Worm (Caenorhabditis elegans) whole organism, L1 larva: ENCODE data around the gene dhs-23.

Experiments
- C16A3.4 ChIP-seq: fragments of 150-350 bp; optimal IDR thresholded peaks from 2 replicates; lab custom pipeline; 2014; ENCODE audit warnings: missing biosample characterization, missing genetic modification characterization
- F16B12.6 ChIP-seq: fragments of 150-350 bp; optimal IDR thresholded peaks from 2 replicates; lab custom pipeline; 2014; ENCODE audit warnings: missing biosample characterization, missing genetic modification characterization
- Y116A8C.19 ChIP-seq: sonication (generic microtip); optimal IDR thresholded peaks from 2 replicates; lab custom pipeline; 2016; ENCODE audit warnings: missing compliant biosample characterization, missing genetic modification characterization, borderline replicate concordance
- aha-1 ChIP-seq: fragments of 150-350 bp; optimal IDR thresholded peaks from 2 replicates; lab custom pipeline; 2014; ENCODE audit warnings: missing biosample characterization, missing genetic modification characterization
- aly-2 ChIP-seq: fragments of 150-350 bp; optimal IDR thresholded peaks from 2 replicates; lab custom pipeline; 2014; ENCODE audit warnings: missing biosample characterization, missing genetic modification characterization
- ceh-63 ChIP-seq: fragments of 200-800 bp; sonication (Bioruptor generic); optimal IDR thresholded peaks from 2 replicates; lab custom pipeline; 2018; ENCODE audit warnings: mild to moderate bottlenecking, missing genetic modification characterization, missing compliant biosample characterization
- ceh-8 ChIP-seq: fragments of 200-800 bp; sonication (Bioruptor generic); optimal IDR thresholded peaks from 2 replicates; lab custom pipeline; 2018; ENCODE audit warnings: mild to moderate bottlenecking, missing genetic modification characterization, moderate library complexity, missing compliant biosample characterization
- ceh-90 ChIP-seq: sonication (generic microtip); optimal IDR thresholded peaks from 2 replicates; lab custom pipeline; 2016; ENCODE audit warnings: missing genetic modification characterization, missing compliant biosample characterization
- ces-1 ChIP-seq: fragments of 150-350 bp; optimal IDR thresholded peaks from 2 replicates; lab custom pipeline; 2014; ENCODE audit warnings: missing biosample characterization, missing genetic modification reagents, missing genetic modification characterization
- dpl-1 ChIP-seq, 3 experiments: fragments of 150-350 bp in 2 of 3; sonication (generic microtip) in 1 of 3; optimal IDR thresholded peaks; 2 replicates each; lab custom pipeline; 2014 to 2017; ENCODE audit warnings: missing biosample characterization in 3 of 3, missing genetic modification characterization in 3 of 3, missing genetic modification reagents in 3 of 3
- dsc-1 ChIP-seq: sonication (generic microtip); optimal IDR thresholded peaks from 2 replicates; lab custom pipeline; 2016; ENCODE audit warnings: mild to moderate bottlenecking, missing genetic modification characterization, missing compliant biosample characterization
- efl-1 ChIP-seq, 4 experiments: fragments of 150-350 bp; optimal IDR thresholded peaks in 3 of 4; peaks in 1 of 4; 1 replicate in 1 of 4; 2 replicates in 3 of 4; lab custom pipeline; 2014; ENCODE audit warnings: missing biosample characterization in 2 of 4, missing genetic modification characterization in 2 of 4, missing genetic modification reagents in 2 of 4
- egl-13 ChIP-seq: sonication (generic microtip); optimal IDR thresholded peaks from 2 replicates; lab custom pipeline; 2016; ENCODE audit warnings: missing genotype, missing genetic modification reagents, missing genetic modification characterization, missing compliant biosample characterization
- egl-27 ChIP-seq, 2 experiments: fragments of 150-350 bp in 1 of 2; sonication (generic microtip); optimal IDR thresholded peaks; 3 replicates each; lab custom pipeline; 2017 to 2018; ENCODE audit warnings: missing biosample characterization in 2 of 2, missing genetic modification characterization in 2 of 2, missing genetic modification reagents in 2 of 2
- ets-5 ChIP-seq: fragments of 200-800 bp; sonication (Bioruptor generic); IDR thresholded peaks from 2 replicates; pipeline ENCODE4 v1.3.6; 2022; ENCODE audit warnings: missing genetic modification characterization, missing compliant biosample characterization
- fkh-10 ChIP-seq: sonication (generic microtip); optimal IDR thresholded peaks from 2 replicates; lab custom pipeline; 2017; ENCODE audit warnings: missing biosample characterization, missing genetic modification reagents, missing genetic modification characterization
- fkh-4 ChIP-seq: sonication (generic microtip); optimal IDR thresholded peaks from 2 replicates; lab custom pipeline; 2016; ENCODE audit warnings: missing compliant biosample characterization, missing genetic modification characterization, borderline replicate concordance
- grh-1 ChIP-seq: fragments of 200-800 bp; sonication (Bioruptor generic); IDR thresholded peaks from 2 replicates; pipeline ENCODE4 v1.3.6; 2022; ENCODE audit warnings: missing genetic modification reagents, missing genetic modification characterization, missing compliant biosample characterization
- hlh-17 ChIP-seq: fragments of 200-800 bp; sonication (Bioruptor generic); optimal IDR thresholded peaks from 2 replicates; lab custom pipeline; 2018; ENCODE audit warnings: missing genetic modification characterization, mild to moderate bottlenecking, missing compliant biosample characterization, moderate library complexity, borderline replicate concordance
- hlh-4 ChIP-seq: sonication (generic microtip); optimal IDR thresholded peaks from 2 replicates; lab custom pipeline; 2016; ENCODE audit warnings: mild to moderate bottlenecking, missing genetic modification characterization, missing compliant biosample characterization
- irx-1 ChIP-seq: sonication (generic microtip); optimal IDR thresholded peaks from 2 replicates; lab custom pipeline; 2016; ENCODE audit warnings: missing genetic modification characterization, missing compliant biosample characterization
- isw-1 ChIP-seq: fragments of 200-800 bp; sonication (Bioruptor generic); IDR thresholded peaks from 2 replicates; pipeline ENCODE4 v1.3.6; 2022; ENCODE audit warnings: missing genetic modification characterization, missing compliant biosample characterization
- jun-1 ChIP-seq: fragments of 150-350 bp; optimal IDR thresholded peaks from 2 replicates; lab custom pipeline; 2014; ENCODE audit warnings: missing biosample characterization, missing genetic modification reagents, missing genetic modification characterization
- lin-35 ChIP-seq, 2 experiments: fragments of 150-350 bp; optimal IDR thresholded peaks; 2 replicates each; lab custom pipeline; 2014; ENCODE audit warnings: missing biosample characterization in 2 of 2, missing genetic modification characterization in 2 of 2, missing genetic modification reagents in 2 of 2
- lin-39 ChIP-seq: fragments of 150-350 bp; optimal IDR thresholded peaks from 2 replicates; lab custom pipeline; 2014; ENCODE audit warnings: missing biosample characterization, missing genetic modification reagents, missing genetic modification characterization
- lsy-2 ChIP-seq, 2 experiments: fragments of 150-350 bp; optimal IDR thresholded peaks; 2 replicates each; lab custom pipeline; 2014; ENCODE audit warnings: missing biosample characterization in 2 of 2, missing genetic modification characterization in 2 of 2
- mdl-1 ChIP-seq, 2 experiments: fragments of 150-350 bp; optimal IDR thresholded peaks; 2 replicates each; lab custom pipeline; 2014 to 2017; ENCODE audit warnings: missing biosample characterization in 2 of 2, missing genetic modification characterization in 2 of 2, inconsistent platforms in 1 of 2
- nhr-12 ChIP-seq: sonication (generic microtip); optimal IDR thresholded peaks from 2 replicates; lab custom pipeline; 2017; ENCODE audit warnings: missing biosample characterization, missing genetic modification characterization
- nhr-20 ChIP-seq: sonication (generic microtip); optimal IDR thresholded peaks from 2 replicates; lab custom pipeline; 2016; ENCODE audit warnings: mild to moderate bottlenecking, missing genetic modification characterization, missing compliant biosample characterization
- nhr-47 ChIP-seq: sonication (generic microtip); optimal IDR thresholded peaks from 2 replicates; lab custom pipeline; 2016; ENCODE audit warnings: mild to moderate bottlenecking, missing genetic modification characterization, moderate library complexity, missing compliant biosample characterization
- nhr-71 ChIP-seq: sonication (generic microtip); optimal IDR thresholded peaks from 2 replicates; lab custom pipeline; 2016; ENCODE audit warnings: mild to moderate bottlenecking, missing genetic modification characterization, moderate library complexity, missing compliant biosample characterization
- nhr-77 ChIP-seq: fragments of 150-350 bp; optimal IDR thresholded peaks from 2 replicates; lab custom pipeline; 2014; ENCODE audit warnings: missing biosample characterization, missing genetic modification characterization
- pqm-1 ChIP-seq: sonication (generic microtip); optimal IDR thresholded peaks from 3 replicates; lab custom pipeline; 2017; ENCODE audit warnings: missing biosample characterization, missing genetic modification characterization
- snu-23 ChIP-seq: sonication (generic microtip); optimal IDR thresholded peaks from 2 replicates; lab custom pipeline; 2016; ENCODE audit warnings: missing genetic modification characterization, missing compliant biosample characterization
- sox-4 ChIP-seq: sonication (generic microtip); optimal IDR thresholded peaks from 2 replicates; lab custom pipeline; 2016; ENCODE audit warnings: missing genetic modification characterization, missing compliant biosample characterization
- sup-37 ChIP-seq: fragments of 200-800 bp; sonication (Bioruptor generic); optimal IDR thresholded peaks from 2 replicates; lab custom pipeline; 2018; ENCODE audit warnings: mild to moderate bottlenecking, missing genetic modification characterization, missing compliant biosample characterization
- unc-130 ChIP-seq: fragments of 150-350 bp; optimal IDR thresholded peaks from 2 replicates; lab custom pipeline; 2017; ENCODE audit warnings: missing biosample characterization, missing genetic modification characterization, inconsistent platforms
- unc-62 ChIP-seq: fragments of 150-350 bp; optimal IDR thresholded peaks from 2 replicates; lab custom pipeline; 2014; ENCODE audit warnings: missing biosample characterization, missing genetic modification reagents, missing genetic modification characterization
- vab-15 ChIP-seq: sonication (generic microtip); optimal IDR thresholded peaks from 2 replicates; lab custom pipeline; 2017; ENCODE audit warnings: missing genotype, mild to moderate bottlenecking, missing genetic modification characterization, missing compliant biosample characterization
- xbp-1 ChIP-seq: sonication (generic microtip); optimal IDR thresholded peaks from 2 replicates; lab custom pipeline; 2016; ENCODE audit warnings: missing genetic modification characterization, missing compliant biosample characterization

The dhs-23 gene

ce11 chrV:15384733-15385132, 3.7 kb downstream of the dhs-23 start, which contains the start of gene str-102:
str-102 (plus strand) TSS chrV:15385033.
- TF ChIP-seq ceh-8 (GFP tag; lab: Kevin White, UChicago), result peak; percentile 72
- TF ChIP-seq nhr-20 (tag; lab: Kevin White, UChicago), result no peak

- TF ChIP-seq nhr-47, result peak; percentile 8
- TF ChIP-seq efl-1 (optimal IDR thresholded peaks at IDR 0.05; lab: Kevin White, UChicago), result peak; percentile 35 to 73
- peak; percentile 46 to 72 for TF ChIP-seq efl-1 (GFP tag; optimal IDR thresholded peaks at IDR 0.05 in 1 of 2; lab: Kevin White, UChicago)
- TF ChIP-seq F16B12.6 (tag; lab: Kevin White, UChicago), result peak; percentile 49
- no peak for TF ChIP-seq lin-39 (tag; lab: Kevin White, UChicago)
- no peak for TF ChIP-seq vab-15
- peak in 2 of 3 experiments; percentile 16 to 52 for TF ChIP-seq dpl-1 (GFP tag; optimal IDR thresholded peaks at IDR 0.05; lab: Kevin White, UChicago)
- no peak for TF ChIP-seq Y116A8C.19 (tag; lab: Kevin White, UChicago)
- TF ChIP-seq snu-23, result peak; percentile 23
- 0 out of 2 replicates have a peak, but pooled peaks have one; percentile 16 for TF ChIP-seq isw-1 (GFP tag; lab: Robert Waterston, UW)
- peak; percentile 11 for TF ChIP-seq nhr-71
- TF ChIP-seq fkh-10 (GFP tag; lab: Kevin White, UChicago), result no peak
- peak; percentile 57 for TF ChIP-seq grh-1 (GFP tag; lab: Robert Waterston, UW)
- TF ChIP-seq nhr-12 (tag; lab: Kevin White, UChicago), result no peak
These were observed 7.9 kb downstream of the dhs-23 start, which contains the start of gene srh-170 for ce11 chrV:15388820-15389384. srh-170 (minus strand) TSS chrV:15388870.

- TF ChIP-seq egl-27 (tag; optimal IDR thresholded peaks at IDR 0.05; lab: Kevin White, UChicago), result no peak
- TF ChIP-seq unc-62 (GFP tag; lab: Kevin White, UChicago), result no peak
- no peak for TF ChIP-seq sup-37 (GFP tag; lab: Kevin White, UChicago)
- TF ChIP-seq aha-1 (tag; lab: Kevin White, UChicago), result no peak
- no peak for TF ChIP-seq jun-1 (tag; lab: Kevin White, UChicago)
These were observed 11.0 kb downstream of the dhs-23 start for ce11 chrV:15392064-15392463.

ce11 chrV:15394906-15395305, 13.9 kb downstream of the dhs-23 start, which contains the start of gene T06E6.1:
T06E6.1 (minus strand) TSS chrV:15394961.
- TF ChIP-seq lsy-2 (tag; optimal IDR thresholded peaks at IDR 0.05; lab: Kevin White, UChicago), result peak in 1 of 2 experiments; percentile 7
- TF ChIP-seq lin-35 (GFP tag; optimal IDR thresholded peaks at IDR 0.05; lab: Kevin White, UChicago), result peak; percentile 68 to 90
- peak; percentile 66 to 86 (median 77) for TF ChIP-seq dpl-1 (GFP tag; optimal IDR thresholded peaks at IDR 0.05; lab: Kevin White, UChicago)
- TF ChIP-seq pqm-1 (tag; lab: Kevin White, UChicago), result no peak
- TF ChIP-seq efl-1 (optimal IDR thresholded peaks at IDR 0.05; lab: Kevin White, UChicago), result peak; percentile 39 to 78
- peak; percentile 86 to 98 for TF ChIP-seq efl-1 (GFP tag; optimal IDR thresholded peaks at IDR 0.05 in 1 of 2; lab: Kevin White, UChicago)
- no peak for TF ChIP-seq aly-2

ce11 chrV:15395347-15395746, 14.3 kb downstream of the dhs-23 start, which contains the start of gene cyb-3:
cyb-3 (plus strand) TSS chrV:15395696.
- TF ChIP-seq egl-13 (no peak), irx-1 (tag; lab: Kevin White, UChicago) (no peak), hlh-17 (GFP tag; lab: Kevin White, UChicago) (no peak), dpl-1 (GFP tag; optimal IDR thresholded peaks at IDR 0.05; lab: Kevin White, UChicago) (no peak), lin-35 (GFP tag; optimal IDR thresholded peaks at IDR 0.05; lab: Kevin White, UChicago) (peak in 1 of 2 experiments; percentile 7), efl-1 (optimal IDR thresholded peaks at IDR 0.05; lab: Kevin White, UChicago) (no peak), efl-1 (GFP tag; optimal IDR thresholded peaks at IDR 0.05 in 1 of 2; lab: Kevin White, UChicago) (peak in 1 of 2 experiments; percentile 95), ets-5 (GFP tag; lab: Robert Waterston, UW) (no peak)

ce11 chrV:15397139-15397538, 16.1 kb downstream of the dhs-23 start:
- TF ChIP-seq egl-13 (no peak), ceh-90 (tag; lab: Kevin White, UChicago) (no peak), nhr-77 (no peak), sox-4 (tag; lab: Kevin White, UChicago) (no peak), nhr-47 (no peak), hlh-17 (GFP tag; lab: Kevin White, UChicago) (no peak), dsc-1 (tag; lab: Kevin White, UChicago) (no peak), ces-1 (no peak), hlh-4 (tag; lab: Kevin White, UChicago) (no peak), xbp-1 (tag; lab: Kevin White, UChicago) (no peak), isw-1 (GFP tag; lab: Robert Waterston, UW) (no peak), C16A3.4 (tag; lab: Kevin White, UChicago) (no peak), unc-130 (tag; lab: Kevin White, UChicago) (no peak), ceh-63 (GFP tag; lab: Kevin White, UChicago) (no peak), fkh-4 (tag; lab: Kevin White, UChicago) (no peak), mdl-1 (tag; optimal IDR thresholded peaks at IDR 0.05; lab: Kevin White, UChicago) (no peak)
